Fruit fly (Drosophila melanogaster): Measurements from ENCODE around the gene CG7560.

dm6 chr3L:11428390-11428789, 3.4 kb downstream of the CG7560 start:
- TF ChIP-seq Blimp-1 (GFP tag; optimal IDR thresholded peaks at IDR 0.05) (no peak), CG15336 (GFP tag; IDR thresholded peaks at IDR 0.05) (no peak; the same call in none of the 2 replicates), net (GFP tag; optimal IDR thresholded peaks at IDR 0.05) (no peak), CG3919 (GFP tag; optimal IDR thresholded peaks at IDR 0.05) (no peak), Ets21C (GFP tag; optimal IDR thresholded peaks at IDR 0.05) (no peak), CG7368 (GFP tag; optimal IDR thresholded peaks at IDR 0.05) (no peak), CG31627 (GFP tag; optimal IDR thresholded peaks at IDR 0.05) (no peak), CG10631 (GFP tag; optimal IDR thresholded peaks at IDR 0.05) (no peak), achi (GFP tag; optimal IDR thresholded peaks at IDR 0.05) (no peak)

All from whole organism, prepupa.